Worm (Caenorhabditis elegans): ENCODE data around the gene B0034.7.

The B0034.7 gene

DNA sequence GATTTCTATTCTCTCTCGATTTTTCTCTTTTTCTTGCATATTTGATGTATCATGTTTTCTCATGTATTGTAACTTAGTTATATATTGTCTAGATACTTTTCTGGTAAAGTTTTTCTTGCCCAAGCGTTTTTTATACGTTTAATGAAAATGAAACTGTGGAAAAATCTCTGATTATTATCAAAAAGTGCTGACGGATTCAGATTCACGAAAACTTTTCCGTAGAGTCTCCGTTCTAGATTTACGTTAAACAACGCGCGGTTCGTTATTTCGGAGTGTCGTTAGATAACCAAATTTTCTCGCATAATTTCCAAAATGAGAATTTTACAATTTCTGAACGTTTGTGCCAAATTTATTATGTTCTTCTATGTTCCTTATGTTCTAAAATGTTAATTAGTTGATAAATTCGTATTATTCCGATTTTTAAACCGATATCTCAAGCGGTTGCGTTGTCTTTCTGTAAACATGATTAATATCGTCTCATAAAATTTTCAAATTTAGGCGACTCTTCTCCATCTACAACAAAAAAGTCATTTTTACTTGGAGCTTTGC is 43.2 kb upstream of the B0034.7 start, which contains the start of gene ptp-2 (continued):
- TF ChIP-seq ztf-11 (tag; optimal IDR thresholded peaks at IDR 0.05) (no peak), C34B4.2 (tag; optimal IDR thresholded peaks at IDR 0.05) (no peak), nhr-11 (tag; optimal IDR thresholded peaks at IDR 0.05) (no peak), mdl-1 (tag; optimal IDR thresholded peaks at IDR 0.05) (no peak), snpc-4 (tag; optimal IDR thresholded peaks at IDR 0.05) (no peak), aha-1 (tag; optimal IDR thresholded peaks at IDR 0.05) (no peak), C04F5.9 (tag; optimal IDR thresholded peaks at IDR 0.05) (no peak), Y116A8C.19 (tag; optimal IDR thresholded peaks at IDR 0.05; ENCODE audit: borderline replicate concordance) (no peak), mab-9 (GFP tag; IDR thresholded peaks at IDR 0.05) (no peak), pqm-1 (tag; optimal IDR thresholded peaks at IDR 0.05) (no peak), unc-62 (GFP tag; optimal IDR thresholded peaks at IDR 0.05) (no peak), snu-23 (GFP tag; optimal IDR thresholded peaks at IDR 0.05) (peak; percentile 64), isw-1 (GFP tag; IDR thresholded peaks at IDR 0.05) (no peak), ama-1 (optimal IDR thresholded peaks at IDR 0.05) (no peak), fos-1 (tag; optimal IDR thresholded peaks at IDR 0.05) (no peak), lin-14 (GFP tag; optimal IDR thresholded peaks at IDR 0.05) (peak; percentile 57), ces-1 (GFP tag; optimal IDR thresholded peaks at IDR 0.05) (no peak), nhr-19 (GFP tag; conservative IDR thresholded peaks at IDR 0.05) (no peak), C16A3.4 (tag; optimal IDR thresholded peaks at IDR 0.05) (peak; percentile 30), lir-3 (tag; optimal IDR thresholded peaks at IDR 0.05; ENCODE audit: poor library complexity) (peak; percentile 38), efl-1 (optimal IDR thresholded peaks at IDR 0.05) (peak; percentile 47 to 58), efl-1 (GFP tag; optimal IDR thresholded peaks at IDR 0.05 in 1 of 2) (peak; percentile 48 to 92), tbx-2 (tag; optimal IDR thresholded peaks at IDR 0.05) (peak; percentile 10), ceh-88 (GFP tag; IDR thresholded peaks at IDR 0.05) (no peak), unc-130 (tag; optimal IDR thresholded peaks at IDR 0.05) (no peak), nhr-47 (tag; optimal IDR thresholded peaks at IDR 0.05) (peak; percentile 56), ceh-90 (tag; optimal IDR thresholded peaks at IDR 0.05) (no peak), nhr-76 (tag; optimal IDR thresholded peaks at IDR 0.05) (no peak), fkh-10 (GFP tag; optimal IDR thresholded peaks at IDR 0.05) (no peak), elt-3 (tag; optimal IDR thresholded peaks at IDR 0.05) (no peak), grh-1 (GFP tag; IDR thresholded peaks at IDR 0.05) (no peak), rnt-1 (tag; optimal IDR thresholded peaks at IDR 0.05) (peak; percentile 44)

- peak; percentile 86 for TF ChIP-seq blmp-1 (tag; optimal IDR thresholded peaks at IDR 0.05)
- peak in 1 of 2 experiments; percentile 9 for TF ChIP-seq efl-1 (optimal IDR thresholded peaks at IDR 0.05)
- peak; percentile 17 to 91 for TF ChIP-seq efl-1 (GFP tag; optimal IDR thresholded peaks at IDR 0.05 in 1 of 2)
- TF ChIP-seq lin-35 (GFP tag; optimal IDR thresholded peaks at IDR 0.05): peak in 1 of 2 experiments; percentile 28
- peak in 1 of 3 experiments; percentile 49 for TF ChIP-seq dpl-1 (GFP tag; optimal IDR thresholded peaks at IDR 0.05)
- TF ChIP-seq nhr-237 (tag; optimal IDR thresholded peaks at IDR 0.05): no peak
Measured at ce11 chrII:5921620-5922019, 39.8 kb upstream of the B0034.7 start, which contains the start of gene vrk-1. TSS of gene vrk-1 (plus strand) at chrII:5921967.

- TF ChIP-seq nhr-76 (tag; optimal IDR thresholded peaks at IDR 0.05): no peak
- no peak for TF ChIP-seq lin-39 (tag; optimal IDR thresholded peaks at IDR 0.05)
- no peak for TF ChIP-seq nhr-12 (tag; optimal IDR thresholded peaks at IDR 0.05)
- no peak for TF ChIP-seq F16B12.6 (tag; optimal IDR thresholded peaks at IDR 0.05)
- no peak for TF ChIP-seq snu-23 (GFP tag; optimal IDR thresholded peaks at IDR 0.05)
- TF ChIP-seq hlh-17 (GFP tag; optimal IDR thresholded peaks at IDR 0.05; ENCODE audit: borderline replicate concordance): no peak
- TF ChIP-seq nhr-47 (tag; optimal IDR thresholded peaks at IDR 0.05): no peak
- TF ChIP-seq tlp-1 (tag; optimal IDR thresholded peaks at IDR 0.05): no peak
- TF ChIP-seq blmp-1 (tag; optimal IDR thresholded peaks at IDR 0.05): no peak
- no peak for TF ChIP-seq sox-4 (tag; optimal IDR thresholded peaks at IDR 0.05)
- no peak for TF ChIP-seq nhr-28 (tag; optimal IDR thresholded peaks at IDR 0.05)
- TF ChIP-seq ceh-88 (GFP tag; IDR thresholded peaks at IDR 0.05): no peak
- no peak for TF ChIP-seq hlh-4 (tag; optimal IDR thresholded peaks at IDR 0.05)
- no peak for TF ChIP-seq nhr-19 (GFP tag; conservative IDR thresholded peaks at IDR 0.05)
- no peak for TF ChIP-seq aha-1 (tag; optimal IDR thresholded peaks at IDR 0.05)
Measured at ce11 chrII:5928502-5928901, 32.9 kb upstream of the B0034.7 start, which contains the start of gene egl-44. TSS of gene egl-44 (plus strand) at chrII:5928802.
